Worm (Caenorhabditis elegans) whole organism, L1 larva: ENCODE results near the gene lin-36.
A peak's percentile ranks its signal among the peaks of the same experiment; 100 is the strongest.

Experiments
- C16A3.4 ChIP-seq: fragments of 150-350 bp; optimal IDR thresholded peaks from 2 replicates; lab custom pipeline; 2014; ENCODE audit warnings: missing biosample characterization, missing genetic modification characterization
- aha-1 ChIP-seq: fragments of 150-350 bp; optimal IDR thresholded peaks from 2 replicates; lab custom pipeline; 2014; ENCODE audit warnings: missing biosample characterization, missing genetic modification characterization
- blmp-1 ChIP-seq: fragments of 150-350 bp; optimal IDR thresholded peaks from 2 replicates; lab custom pipeline; 2014; ENCODE audit warnings: missing biosample characterization, missing genetic modification characterization
- ceh-90 ChIP-seq: sonication (generic microtip); optimal IDR thresholded peaks from 2 replicates; lab custom pipeline; 2016; ENCODE audit warnings: missing genetic modification characterization, missing compliant biosample characterization
- dpl-1 ChIP-seq, 3 experiments: fragments of 150-350 bp in 2 of 3; sonication (generic microtip) in 1 of 3; optimal IDR thresholded peaks; 2 replicates each; lab custom pipeline; 2014 to 2017; ENCODE audit warnings: missing biosample characterization in 3 of 3, missing genetic modification characterization in 3 of 3, missing genetic modification reagents in 3 of 3
- efl-1 ChIP-seq, 4 experiments: fragments of 150-350 bp; optimal IDR thresholded peaks in 3 of 4; peaks in 1 of 4; 1 replicate in 1 of 4; 2 replicates in 3 of 4; lab custom pipeline; 2014; ENCODE audit warnings: missing biosample characterization in 2 of 4, missing genetic modification characterization in 2 of 4, missing genetic modification reagents in 2 of 4
- egl-27 ChIP-seq, 2 experiments: fragments of 150-350 bp in 1 of 2; sonication (generic microtip); optimal IDR thresholded peaks; 3 replicates each; lab custom pipeline; 2017 to 2018; ENCODE audit warnings: missing biosample characterization in 2 of 2, missing genetic modification characterization in 2 of 2, missing genetic modification reagents in 2 of 2
- elt-3 ChIP-seq, 6 experiments: fragments of 150-350 bp in 1 of 6; sonication (generic microtip); optimal IDR thresholded peaks; 2 replicates each; lab custom pipeline; 2017 to 2018; ENCODE audit warnings: missing biosample characterization in 6 of 6, missing genetic modification characterization in 6 of 6, inconsistent platforms in 1 of 6
- fkh-8 ChIP-seq: sonication (generic microtip); optimal IDR thresholded peaks from 2 replicates; lab custom pipeline; 2016; ENCODE audit warnings: mild to moderate bottlenecking, missing genetic modification characterization, missing compliant biosample characterization
- grh-1 ChIP-seq: fragments of 200-800 bp; sonication (Bioruptor generic); IDR thresholded peaks from 2 replicates; pipeline ENCODE4 v1.3.6; 2022; ENCODE audit warnings: missing genetic modification reagents, missing genetic modification characterization, missing compliant biosample characterization
- hlh-4 ChIP-seq: sonication (generic microtip); optimal IDR thresholded peaks from 2 replicates; lab custom pipeline; 2016; ENCODE audit warnings: mild to moderate bottlenecking, missing genetic modification characterization, missing compliant biosample characterization
- hpl-2 ChIP-seq: fragments of 150-350 bp; optimal IDR thresholded peaks from 2 replicates; lab custom pipeline; 2014; ENCODE audit warnings: missing biosample characterization, missing genetic modification reagents, missing genetic modification characterization
- irx-1 ChIP-seq: sonication (generic microtip); optimal IDR thresholded peaks from 2 replicates; lab custom pipeline; 2016; ENCODE audit warnings: missing genetic modification characterization, missing compliant biosample characterization
- lin-14 ChIP-seq: fragments of 200-800 bp; sonication (Bioruptor generic); optimal IDR thresholded peaks from 2 replicates; lab custom pipeline; 2018; ENCODE audit warnings: mild to moderate bottlenecking, missing genetic modification characterization, moderate library complexity, missing compliant biosample characterization
- lin-15B ChIP-seq: fragments of 150-350 bp; sonication (generic microtip); optimal IDR thresholded peaks from 3 replicates; lab custom pipeline; 2014; ENCODE audit warnings: missing biosample characterization, missing genetic modification characterization
- lin-39 ChIP-seq: fragments of 150-350 bp; optimal IDR thresholded peaks from 2 replicates; lab custom pipeline; 2014; ENCODE audit warnings: missing biosample characterization, missing genetic modification reagents, missing genetic modification characterization
- lsy-2 ChIP-seq, 2 experiments: fragments of 150-350 bp; optimal IDR thresholded peaks; 2 replicates each; lab custom pipeline; 2014; ENCODE audit warnings: missing biosample characterization in 2 of 2, missing genetic modification characterization in 2 of 2
- mab-9 ChIP-seq: fragments of 200-800 bp; sonication (Bioruptor generic); IDR thresholded peaks from 2 replicates; pipeline ENCODE4 v1.3.6; 2022; ENCODE audit warnings: missing genetic modification reagents, missing genetic modification characterization, missing compliant biosample characterization
- mef-2 ChIP-seq: fragments of 150-350 bp; optimal IDR thresholded peaks from 2 replicates; lab custom pipeline; 2014; ENCODE audit warnings: missing biosample characterization, missing genetic modification characterization
- mep-1 ChIP-seq: fragments of 150-350 bp; optimal IDR thresholded peaks from 2 replicates; lab custom pipeline; 2014; ENCODE audit warnings: missing biosample characterization, missing genetic modification characterization
- nhr-11 ChIP-seq: fragments of 150-350 bp; optimal IDR thresholded peaks from 2 replicates; lab custom pipeline; 2014; ENCODE audit warnings: missing biosample characterization, missing genetic modification characterization
- nhr-85 ChIP-seq: sonication (generic microtip); peaks from one replicate; lab custom pipeline; 2016; ENCODE audit warnings: missing genetic modification characterization, inconsistent platforms, missing compliant biosample characterization
- pax-3 ChIP-seq: fragments of 200-800 bp; sonication (Bioruptor generic); optimal IDR thresholded peaks from 2 replicates; lab custom pipeline; 2018; ENCODE audit warnings: mild to moderate bottlenecking, missing genetic modification characterization, moderate library complexity, missing compliant biosample characterization
- pqm-1 ChIP-seq: sonication (generic microtip); optimal IDR thresholded peaks from 3 replicates; lab custom pipeline; 2017; ENCODE audit warnings: missing biosample characterization, missing genetic modification characterization
- skn-1 ChIP-seq: fragments of 150-350 bp; optimal IDR thresholded peaks from 2 replicates; lab custom pipeline; 2014; ENCODE audit warnings: missing biosample characterization, missing genetic modification characterization
- tlp-1 ChIP-seq: fragments of 150-350 bp; optimal IDR thresholded peaks from 2 replicates; lab custom pipeline; 2014; ENCODE audit warnings: missing biosample characterization, missing genetic modification characterization
- unc-62 ChIP-seq: fragments of 150-350 bp; optimal IDR thresholded peaks from 2 replicates; lab custom pipeline; 2014; ENCODE audit warnings: missing biosample characterization, missing genetic modification reagents, missing genetic modification characterization
- unc-86 ChIP-seq: sonication (generic microtip); optimal IDR thresholded peaks from 2 replicates; lab custom pipeline; 2016; ENCODE audit warnings: missing genetic modification characterization, missing compliant biosample characterization
- vab-15 ChIP-seq: sonication (generic microtip); optimal IDR thresholded peaks from 2 replicates; lab custom pipeline; 2017; ENCODE audit warnings: missing genotype, mild to moderate bottlenecking, missing genetic modification characterization, missing compliant biosample characterization
- ztf-11 ChIP-seq, 2 experiments: sonication (generic microtip); optimal IDR thresholded peaks; 2 replicates each; lab custom pipeline; 2016 to 2017; ENCODE audit warnings: missing genetic modification characterization in 2 of 2, missing biosample characterization in 1 of 2, missing compliant biosample characterization in 1 of 2

The lin-36 gene

ce11 chrIII:8043784-8044183, 23.1 kb upstream of the lin-36 start (continued):
- TF ChIP-seq pax-3 (peak; percentile 97), skn-1 (tag; lab: Kevin White, UChicago) (peak; percentile 97), irx-1 (tag; lab: Kevin White, UChicago) (peak; percentile 69), pqm-1 (tag; lab: Kevin White, UChicago) (peak; percentile 60)

ce11 chrIII:8042775-8043174, 22.1 kb upstream of the lin-36 start, which contains the start of gene K12H4.6:
K12H4.6 (minus strand) TSS chrIII:8042875.
- TF ChIP-seq ceh-90 (tag; lab: Kevin White, UChicago) (no peak), aha-1 (tag; lab: Kevin White, UChicago) (no peak), tlp-1 (tag; lab: Kevin White, UChicago) (no peak), unc-62 (GFP tag; lab: Kevin White, UChicago) (no peak), nhr-85 (tag; lab: Kevin White, UChicago) (no peak)

DNA sequence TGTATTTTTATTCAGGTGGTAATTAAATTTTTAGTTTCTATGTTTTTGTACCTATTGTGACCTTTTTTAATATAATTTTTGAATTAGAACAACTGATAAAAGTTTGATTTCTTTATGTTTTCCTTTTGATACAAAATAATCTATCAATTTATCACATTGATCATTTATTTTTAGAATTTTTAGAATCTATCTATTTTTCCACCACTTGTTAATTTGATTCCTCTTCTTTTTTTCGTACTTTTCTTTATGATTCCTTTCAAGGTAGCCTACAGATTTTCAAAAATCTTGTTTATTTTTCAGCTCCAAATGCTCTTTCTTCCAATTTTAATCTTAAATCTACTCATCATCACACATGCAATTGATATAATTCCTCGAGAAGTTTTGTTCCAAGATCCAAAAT, 17.3 kb upstream of the lin-36 start, which contains the start of gene dpf-6:
dpf-6 (plus strand) TSS at position 301 of the 400 bp plus-strand sequence.
- TF ChIP-seq egl-27 (tag; optimal IDR thresholded peaks at IDR 0.05; lab: Kevin White, UChicago) (no peak), lin-15B (no peak), vab-15 (tag; lab: Kevin White, UChicago) (no peak), mab-9 (GFP tag; lab: Robert Waterston, UW) (no peak), nhr-85 (tag; lab: Kevin White, UChicago) (no peak), dpl-1 (GFP tag; optimal IDR thresholded peaks at IDR 0.05; lab: Kevin White, UChicago) (no peak), C16A3.4 (tag; lab: Kevin White, UChicago) (no peak), mef-2 (no peak), lin-39 (tag; lab: Kevin White, UChicago) (no peak), hlh-4 (no peak)

DNA sequence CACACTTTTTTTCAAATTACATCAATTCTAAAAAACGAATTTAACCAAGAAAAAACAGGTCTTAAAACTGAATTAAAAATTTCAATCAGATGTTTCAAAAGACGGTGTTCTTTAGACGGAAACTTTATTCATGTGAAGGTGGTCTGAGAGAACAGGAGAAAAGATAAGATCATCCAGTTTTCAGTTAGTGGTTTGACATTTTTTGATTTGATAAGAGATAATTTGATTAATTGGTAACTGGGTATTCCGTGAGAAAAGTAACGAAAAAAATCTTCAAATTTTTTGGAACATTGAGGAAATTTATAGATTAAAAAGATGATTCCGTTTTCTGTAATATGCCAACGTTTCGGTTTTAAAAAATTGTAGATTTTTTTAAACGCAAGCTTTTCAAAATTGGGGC, 15.8 kb upstream of the lin-36 start:
- TF ChIP-seq efl-1 (optimal IDR thresholded peaks at IDR 0.05; lab: Kevin White, UChicago) (no peak), efl-1 (GFP tag; optimal IDR thresholded peaks at IDR 0.05 in 1 of 2; lab: Kevin White, UChicago) (peak in 1 of 2 experiments; percentile 63), elt-3 (tag; optimal IDR thresholded peaks at IDR 0.05; lab: Kevin White, UChicago) (peak in 4 of 6 experiments; percentile 1 to 80 (median 54)), unc-86 (tag; lab: Kevin White, UChicago) (no peak), mab-9 (GFP tag; lab: Robert Waterston, UW) (no peak), blmp-1 (tag; lab: Kevin White, UChicago) (peak; percentile 35), nhr-85 (tag; lab: Kevin White, UChicago) (peak; percentile 50)

ce11 chrIII:8036050-8036449, 15.4 kb upstream of the lin-36 start:
- TF ChIP-seq grh-1 (GFP tag; lab: Robert Waterston, UW) (peak; percentile 62), elt-3 (tag; optimal IDR thresholded peaks at IDR 0.05; lab: Kevin White, UChicago) (peak in 3 of 6 experiments; percentile 28 to 88 (median 64)), lin-14 (GFP tag; lab: Kevin White, UChicago) (peak; percentile 21), blmp-1 (tag; lab: Kevin White, UChicago) (peak; percentile 53), lsy-2 (tag; optimal IDR thresholded peaks at IDR 0.05; lab: Kevin White, UChicago) (peak in 1 of 2 experiments; percentile 16), egl-27 (tag; optimal IDR thresholded peaks at IDR 0.05; lab: Kevin White, UChicago) (no peak), nhr-85 (tag; lab: Kevin White, UChicago) (peak; percentile 78), unc-86 (tag; lab: Kevin White, UChicago) (no peak)

DNA sequence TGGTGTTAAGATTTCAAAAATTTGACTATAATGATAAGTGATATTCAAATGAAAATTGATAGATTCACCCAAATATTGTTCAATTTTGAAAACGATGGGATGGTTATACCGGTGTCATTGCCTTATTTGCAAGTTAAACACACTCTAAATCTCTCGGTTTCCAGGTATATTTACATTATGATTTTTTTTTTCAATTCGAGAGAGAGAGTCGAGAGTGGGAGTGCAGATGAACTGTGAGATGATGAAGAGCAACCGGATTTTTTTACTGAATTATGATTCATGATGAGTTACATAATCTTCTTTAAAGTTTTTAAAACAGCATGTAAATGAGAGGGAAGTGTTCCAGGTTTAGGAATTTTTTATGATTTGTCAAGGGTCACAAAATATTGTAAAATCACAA, 12.9 kb upstream of the lin-36 start, which contains the start of gene F44B9.10:
F44B9.10 (minus strand) TSS at position 101 of the 400 bp plus-strand sequence.
- no peak for TF ChIP-seq ztf-11 (tag; optimal IDR thresholded peaks at IDR 0.05; lab: Kevin White, UChicago)
- no peak for TF ChIP-seq pqm-1 (tag; lab: Kevin White, UChicago)
- TF ChIP-seq fkh-8 (tag; lab: Kevin White, UChicago) = no peak
- TF ChIP-seq lin-14 (GFP tag; lab: Kevin White, UChicago) = no peak
- no peak for TF ChIP-seq hpl-2 (GFP tag; lab: Kevin White, UChicago)
- no peak for TF ChIP-seq nhr-11 (tag; lab: Kevin White, UChicago)
- no peak for TF ChIP-seq mep-1 (tag; lab: Kevin White, UChicago)
- TF ChIP-seq, all 84 proteins: peak for 0
